Worm (Caenorhabditis elegans) whole organism, mixed stage, embryonic: ENCODE results near the gene rheb-1.

Experiments
- ceh-83 ChIP-seq: fragments of 200-800 bp; sonication (Bioruptor generic); optimal IDR thresholded peaks from 2 replicates; lab custom pipeline; 2018; ENCODE audit warnings: mild to moderate bottlenecking, missing genetic modification characterization, missing compliant biosample characterization
- ces-1 ChIP-seq: fragments of 150-350 bp; optimal IDR thresholded peaks from 2 replicates; lab custom pipeline; 2014; ENCODE audit warnings: missing biosample characterization, missing genetic modification reagents, missing genetic modification characterization
- elt-3 ChIP-seq: fragments of 150-350 bp; optimal IDR thresholded peaks from 2 replicates; lab custom pipeline; 2014; ENCODE audit warnings: missing biosample characterization, missing genetic modification characterization
- ham-2 ChIP-seq: fragments of 200-800 bp; sonication (Bioruptor generic); optimal IDR thresholded peaks from 2 replicates; lab custom pipeline; 2018; ENCODE audit warnings: mild to moderate bottlenecking, missing genetic modification characterization, missing compliant biosample characterization
- lsy-2 ChIP-seq: fragments of 150-350 bp; optimal IDR thresholded peaks from 2 replicates; lab custom pipeline; 2014; ENCODE audit warnings: missing biosample characterization, missing genetic modification characterization
- mep-1 ChIP-seq: fragments of 150-350 bp; optimal IDR thresholded peaks from 2 replicates; lab custom pipeline; 2017; ENCODE audit warnings: missing biosample characterization, missing genetic modification reagents, missing genetic modification characterization, inconsistent platforms
- pha-4 ChIP-seq: fragments of 150-350 bp; optimal IDR thresholded peaks from 2 replicates; lab custom pipeline; 2018; ENCODE audit warnings: missing biosample characterization, missing genetic modification reagents, missing genetic modification characterization
- sem-2 ChIP-seq: fragments of 200-800 bp; sonication (Bioruptor generic); optimal IDR thresholded peaks from 2 replicates; lab custom pipeline; 2018; ENCODE audit warnings: mild to moderate bottlenecking, missing genetic modification characterization, missing compliant biosample characterization
- snpc-4 ChIP-seq: fragments of 150-350 bp; optimal IDR thresholded peaks from 2 replicates; lab custom pipeline; 2014; ENCODE audit warnings: missing biosample characterization, missing genetic modification characterization
- unc-120 ChIP-seq: sonication (generic microtip); optimal IDR thresholded peaks from 2 replicates; lab custom pipeline; 2017; ENCODE audit warnings: missing genetic modification characterization, missing compliant biosample characterization; ENCODE audit not compliant: poor library complexity, severe bottlenecking
- unc-39 ChIP-seq: fragments of 150-350 bp; optimal IDR thresholded peaks from 2 replicates; lab custom pipeline; 2014; ENCODE audit warnings: missing biosample characterization, missing genetic modification characterization

- TF ChIP-seq pha-4 (tag; lab: Kevin White, UChicago) (no peak), elt-3 (tag; lab: Kevin White, UChicago) (no peak), mep-1 (tag; lab: Kevin White, UChicago) (no peak), ham-2 (no peak), ceh-83 (GFP tag; lab: Kevin White, UChicago) (no peak), sem-2 (GFP tag; lab: Kevin White, UChicago) (no peak), lsy-2 (no peak), snpc-4 (tag; lab: Kevin White, UChicago) (no peak), ces-1 (GFP tag; lab: Kevin White, UChicago) (no peak), unc-39 (no peak), unc-120 (no peak)
Measured at ce11 chrIII:9494209-9494608, 38.4 kb upstream of the rheb-1 start.
